Fruit fly (Drosophila melanogaster) whole organism, embryonic: ENCODE data around the gene CG9737.

ENCODE experiments used
- Aef1 ChIP-seq: fragments of 200-800 bp; sonication (Bioruptor generic); IDR thresholded peaks from 3 replicates; pipeline ENCODE4 v1.3.6; 2022; ENCODE audit warnings: missing biosample characterization, missing genetic modification characterization
- Antp ChIP-seq: fragments of 200-800 bp; sonication (Bioruptor generic); optimal IDR thresholded peaks from 3 replicates; lab custom pipeline; 2016; ENCODE audit warnings: missing biosample characterization, missing genetic modification characterization
- CG12769 ChIP-seq: fragments of 200-800 bp; sonication (Bioruptor generic); optimal IDR thresholded peaks from 2 replicates; lab custom pipeline; 2019; ENCODE audit warnings: missing biosample characterization, mild to moderate bottlenecking, missing genetic modification characterization, moderate library complexity
- CG14014 ChIP-seq: fragments of 200-800 bp; sonication (Bioruptor generic); IDR thresholded peaks from 2 replicates; pipeline ENCODE4 v1.3.6; 2022; ENCODE audit warnings: missing biosample characterization, missing genetic modification characterization
- CG1602 ChIP-seq: fragments of 200-800 bp; sonication (Bioruptor generic); optimal IDR thresholded peaks from 3 replicates; lab custom pipeline; 2016; ENCODE audit warnings: missing biosample characterization, missing genetic modification characterization
- CG1603 ChIP-seq: fragments of 200-800 bp; sonication (Bioruptor generic); optimal IDR thresholded peaks from 2 replicates; lab custom pipeline; 2019; ENCODE audit warnings: missing biosample characterization, mild to moderate bottlenecking, missing genetic modification characterization, moderate library complexity
- CG17186 ChIP-seq: fragments of 200-800 bp; sonication (Bioruptor generic); optimal IDR thresholded peaks from 3 replicates; lab custom pipeline; 2017; ENCODE audit warnings: missing biosample characterization, missing genetic modification reagents, missing genetic modification characterization
- CG2120 ChIP-seq: fragments of 200-800 bp; sonication (Bioruptor generic); optimal IDR thresholded peaks from 3 replicates; lab custom pipeline; 2016; ENCODE audit warnings: missing biosample characterization, missing genetic modification characterization
- CG30403 ChIP-seq: fragments of 200-800 bp; sonication (Bioruptor generic); optimal IDR thresholded peaks from 3 replicates; lab custom pipeline; 2016; ENCODE audit warnings: missing biosample characterization, missing genetic modification characterization
- CG31365 ChIP-seq: fragments of 200-800 bp; sonication (Bioruptor generic); optimal IDR thresholded peaks from 2 replicates; lab custom pipeline; 2018; ENCODE audit warnings: missing biosample characterization, mild to moderate bottlenecking, missing genetic modification characterization
- CG34224 ChIP-seq: fragments of 200-800 bp; sonication (Bioruptor generic); IDR thresholded peaks from 3 replicates; pipeline ENCODE4 v1.3.6; 2022; ENCODE audit warnings: missing biosample characterization, missing genetic modification characterization; ENCODE audit not compliant: partially characterized antibody
- CG4617 ChIP-seq: fragments of 200-800 bp; sonication (Bioruptor generic); optimal IDR thresholded peaks from 3 replicates; lab custom pipeline; 2016; ENCODE audit warnings: missing biosample characterization, missing genetic modification characterization, borderline replicate concordance
- CG6175 ChIP-seq: fragments of 200-800 bp; sonication (Bioruptor generic); IDR thresholded peaks from 3 replicates; pipeline ENCODE4 v1.3.6; 2022; ENCODE audit warnings: missing biosample characterization, missing genetic modification characterization
- CG7987 ChIP-seq: fragments of 200-800 bp; sonication (Bioruptor generic); optimal IDR thresholded peaks from 2 replicates; lab custom pipeline; 2018; ENCODE audit warnings: missing biosample characterization, mild to moderate bottlenecking, missing genetic modification characterization, moderate library complexity
- CG8290 ChIP-seq, 3 experiments: fragments of 200-800 bp; sonication (Bioruptor generic); optimal IDR thresholded peaks; 2 replicates each; lab custom pipeline; 2016 to 2019; ENCODE audit warnings: missing biosample characterization in 3 of 3, missing genetic modification characterization in 3 of 3, mild to moderate bottlenecking in 2 of 3, moderate library complexity in 1 of 3
- CG8388 ChIP-seq: fragments of 200-800 bp; sonication (Bioruptor generic); optimal IDR thresholded peaks from 2 replicates; lab custom pipeline; 2019; ENCODE audit warnings: missing biosample characterization, mild to moderate bottlenecking, missing genetic modification characterization, moderate library complexity
- CG9215 ChIP-seq: fragments of 200-800 bp; sonication (Bioruptor generic); IDR thresholded peaks from 2 replicates; pipeline ENCODE4 v1.3.6; 2022; ENCODE audit warnings: missing biosample characterization, missing genetic modification characterization
- CHES-1-like ChIP-seq: fragments of 200-800 bp; sonication (Bioruptor generic); optimal IDR thresholded peaks from 2 replicates; lab custom pipeline; 2016; ENCODE audit warnings: missing biosample characterization, missing genetic modification characterization
- Camta ChIP-seq: fragments of 200-800 bp; sonication (Bioruptor generic); optimal IDR thresholded peaks from 2 replicates; lab custom pipeline; 2016; ENCODE audit warnings: missing biosample characterization, missing genetic modification characterization
- Deaf1 ChIP-seq: fragments of 200-800 bp; optimal IDR thresholded peaks from 3 replicates; lab custom pipeline; 2019; ENCODE audit warnings: missing biosample characterization, mild to moderate bottlenecking, missing genetic modification characterization, moderate library complexity
- Doc3 ChIP-seq: fragments of 200-800 bp; sonication (Bioruptor generic); IDR thresholded peaks from 3 replicates; pipeline ENCODE4 v1.3.6; 2022; ENCODE audit warnings: missing biosample characterization, missing genetic modification characterization; ENCODE audit not compliant: partially characterized antibody
- Drgx ChIP-seq: fragments of 200-800 bp; sonication (Bioruptor generic); IDR thresholded peaks from 2 replicates; pipeline ENCODE4 v1.3.6; 2022; ENCODE audit warnings: missing biosample characterization, missing genetic modification characterization
- Eip74EF ChIP-seq, 2 experiments: fragments of 200-800 bp in 1 of 2; fragments of >200 bp in 1 of 2; sonication (Bioruptor generic) in 1 of 2; optimal IDR thresholded peaks; 2 replicates each; lab custom pipeline; 2017 to 2019; ENCODE audit warnings: missing biosample characterization in 2 of 2, missing genetic modification characterization in 2 of 2, mild to moderate bottlenecking in 1 of 2, moderate library complexity in 1 of 2
- Ets65A ChIP-seq: fragments of 200-800 bp; sonication (Bioruptor generic); peaks from one replicate; lab custom pipeline; 2016; ENCODE audit warnings: missing biosample characterization, missing genetic modification characterization
- Fer1 ChIP-seq: fragments of 200-800 bp; sonication (Bioruptor generic); optimal IDR thresholded peaks from 2 replicates; lab custom pipeline; 2017; ENCODE audit warnings: missing biosample characterization, mild to moderate bottlenecking, missing genetic modification characterization
- GATAe ChIP-seq: fragments of 200-800 bp; sonication (Bioruptor generic); conservative IDR thresholded peaks from 2 replicates; pipeline ENCODE4 v1.3.6; 2022; ENCODE audit warnings: missing biosample characterization, missing genetic modification characterization
- Gug ChIP-seq: fragments of 200-800 bp; sonication (Bioruptor generic); IDR thresholded peaks from 4 replicates; pipeline ENCODE4 v1.3.6; 2022; ENCODE audit warnings: missing biosample characterization, missing genetic modification characterization
- HLH3B ChIP-seq: fragments of 200-800 bp; sonication (Bioruptor generic); IDR thresholded peaks from 2 replicates; pipeline ENCODE4 v1.3.6; 2022; ENCODE audit warnings: missing biosample characterization, missing genetic modification characterization
- HLH4C ChIP-seq: fragments of 200-800 bp; sonication (Bioruptor generic); IDR thresholded peaks from 3 replicates; pipeline ENCODE4 v1.3.6; 2022; ENCODE audit warnings: missing biosample characterization, missing genetic modification characterization; ENCODE audit not compliant: partially characterized antibody
- HLH54F ChIP-seq: fragments of 200-800 bp; sonication (Bioruptor generic); optimal IDR thresholded peaks from 3 replicates; lab custom pipeline; 2016; ENCODE audit warnings: missing biosample characterization, missing genetic modification characterization
- Med ChIP-seq: fragments of 200-800 bp; sonication (Bioruptor generic); peaks from one replicate; lab custom pipeline; 2016; ENCODE audit warnings: missing biosample characterization, missing genetic modification characterization, mild to moderate bottlenecking, inconsistent platforms, moderate library complexity
- Optix ChIP-seq: fragments of 200-800 bp; sonication (Bioruptor generic); IDR thresholded peaks from 3 replicates; pipeline ENCODE4 v1.3.6; 2022; ENCODE audit warnings: missing biosample characterization, missing genetic modification characterization
- Sox102F ChIP-seq: fragments of 200-800 bp; sonication (Bioruptor generic); optimal IDR thresholded peaks from 2 replicates; lab custom pipeline; 2018; ENCODE audit warnings: missing biosample characterization, mild to moderate bottlenecking, missing genetic modification characterization, moderate library complexity
- Sry-δ ChIP-seq: fragments of 200-800 bp; sonication (Bioruptor generic); optimal IDR thresholded peaks from 2 replicates; lab custom pipeline; 2016; ENCODE audit warnings: missing biosample characterization, missing genetic modification characterization
- aop ChIP-seq: fragments of 200-800 bp; sonication (Bioruptor generic); IDR thresholded peaks from 2 replicates; pipeline ENCODE4 v1.3.6; 2022; ENCODE audit warnings: missing biosample characterization, missing genetic modification characterization
- disco-r ChIP-seq: fragments of 200-800 bp; sonication (Bioruptor generic); optimal IDR thresholded peaks from 2 replicates; lab custom pipeline; 2016; ENCODE audit warnings: missing biosample characterization, missing genetic modification characterization
- gsb-n ChIP-seq: fragments of 200-800 bp; sonication (Bioruptor generic); optimal IDR thresholded peaks from 3 replicates; lab custom pipeline; 2018; ENCODE audit warnings: missing biosample characterization, mild to moderate bottlenecking, missing genetic modification characterization
- hb ChIP-seq: fragments of 200-800 bp; sonication (Bioruptor generic); IDR thresholded peaks from 3 replicates; pipeline ENCODE4 v1.3.6; 2022; ENCODE audit warnings: missing biosample characterization, missing genetic modification characterization; ENCODE audit not compliant: partially characterized antibody
- lmd ChIP-seq: fragments of 200-800 bp; sonication (Bioruptor generic); IDR thresholded peaks from 2 replicates; pipeline ENCODE4 v1.3.6; 2022; ENCODE audit warnings: missing biosample characterization, missing genetic modification characterization
- lola ChIP-seq, 3 experiments: fragments of >200 bp in 2 of 3; fragments of 200-800 bp in 1 of 3; sonication (Bioruptor generic) in 1 of 3; optimal IDR thresholded peaks; 2 replicates each; lab custom pipeline; 2017 to 2019; ENCODE audit warnings: missing biosample characterization in 3 of 3, missing genetic modification characterization in 3 of 3, mild to moderate bottlenecking in 1 of 3, moderate library complexity in 1 of 3
- mam ChIP-seq: fragments of 200-800 bp; sonication (Bioruptor generic); optimal IDR thresholded peaks from 3 replicates; lab custom pipeline; 2016; ENCODE audit warnings: missing biosample characterization, missing genetic modification characterization
- nerfin-1 ChIP-seq: fragments of 200-800 bp; sonication (Bioruptor generic); optimal IDR thresholded peaks from 3 replicates; lab custom pipeline; 2019; ENCODE audit warnings: missing biosample characterization, mild to moderate bottlenecking, missing genetic modification characterization, moderate library complexity
- org-1 ChIP-seq: fragments of 200-800 bp; sonication (Bioruptor generic); optimal IDR thresholded peaks from 2 replicates; lab custom pipeline; 2017; ENCODE audit warnings: missing biosample characterization, missing genetic modification characterization
- phol ChIP-seq: fragments of 200-800 bp; sonication (Bioruptor generic); optimal IDR thresholded peaks from 3 replicates; lab custom pipeline; 2018; ENCODE audit warnings: missing biosample characterization, mild to moderate bottlenecking, missing genetic modification characterization, moderate library complexity
- prd ChIP-seq, 3 experiments: fragments of >200 bp in 2 of 3; fragments of 200-800 bp in 1 of 3; sonication (Bioruptor generic) in 1 of 3; optimal IDR thresholded peaks in 2 of 3; IDR thresholded peaks in 1 of 3; 2 replicates in 2 of 3; 3 replicates in 1 of 3; pipeline versions ENCODE4 v1.3.6 to Lab custom; 2017 to 2022; ENCODE audit warnings: missing biosample characterization in 1 of 3, missing genetic modification characterization in 1 of 3
- row ChIP-seq: fragments of 200-800 bp; sonication (Bioruptor generic); IDR thresholded peaks from 3 replicates; pipeline ENCODE4 v1.3.6; 2022; ENCODE audit warnings: missing biosample characterization, missing genetic modification characterization
- so ChIP-seq: fragments of 200-800 bp; sonication (Bioruptor generic); IDR thresholded peaks from 3 replicates; pipeline ENCODE4 v1.3.6; 2022; ENCODE audit warnings: missing biosample characterization, missing genetic modification characterization
- sob ChIP-seq: fragments of 200-800 bp; sonication (Bioruptor generic); IDR thresholded peaks from 2 replicates; pipeline ENCODE4 v1.3.6; 2022; ENCODE audit warnings: missing biosample characterization, missing genetic modification characterization
- unpg ChIP-seq: fragments of 200-800 bp; sonication (Bioruptor generic); optimal IDR thresholded peaks from 3 replicates; lab custom pipeline; 2018; ENCODE audit warnings: missing biosample characterization, mild to moderate bottlenecking, missing genetic modification characterization, moderate library complexity
- wdn ChIP-seq: fragments of 200-800 bp; sonication (Bioruptor generic); IDR thresholded peaks from 2 replicates; pipeline ENCODE4 v1.3.6; 2022; ENCODE audit warnings: missing biosample characterization, missing genetic modification characterization
- zfh2 ChIP-seq: fragments of 200-800 bp; sonication (Bioruptor generic); optimal IDR thresholded peaks from 2 replicates; lab custom pipeline; 2016; ENCODE audit warnings: missing biosample characterization, missing genetic modification characterization

The CG9737 gene

DNA sequence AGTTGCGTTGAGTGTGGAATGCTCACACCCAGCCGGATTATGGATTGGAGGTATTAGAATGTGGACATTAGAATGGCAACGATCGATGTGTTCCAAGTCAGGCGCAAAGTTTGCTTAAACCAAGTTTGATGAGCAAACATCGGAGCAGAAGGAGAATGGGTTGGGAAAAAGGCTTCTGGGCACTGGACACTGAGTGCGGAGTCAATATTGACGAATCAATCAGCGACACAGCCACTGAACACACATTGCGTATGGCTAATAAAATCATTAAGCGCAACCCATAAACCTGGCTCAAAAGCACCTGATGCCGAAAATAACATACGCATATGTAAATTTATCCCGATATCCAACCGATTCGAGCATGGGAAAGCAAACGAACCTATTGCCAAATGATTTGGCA, 49.3 kb downstream of the CG9737 start (continued):
- TF ChIP-seq lmd (GFP tag; lab: Robert Waterston, UW): no peak
- TF ChIP-seq CG8388 (GFP tag; lab: Kevin White, UChicago): no peak
- no peak for TF ChIP-seq Fer1 (GFP tag; lab: Kevin White, UChicago)
- TF ChIP-seq lola (GFP tag; optimal IDR thresholded peaks at IDR 0.05; lab: Kevin White, UChicago): no peak
- TF ChIP-seq Doc3: no peak
- TF ChIP-seq wdn (GFP tag; lab: Robert Waterston, UW): no peak
- no peak for TF ChIP-seq CG31365 (tag; lab: Kevin White, UChicago)
- TF ChIP-seq CG14014 (GFP tag; lab: Robert Waterston, UW): peak; percentile 22; the same call in 1 of the 2 replicates
- TF ChIP-seq CG9215 (GFP tag; lab: Robert Waterston, UW): no peak
- no peak for TF ChIP-seq Aef1 (GFP tag; lab: Robert Waterston, UW)
- no peak for TF ChIP-seq hb
- no peak for TF ChIP-seq unpg (GFP tag; lab: Kevin White, UChicago)
- TF ChIP-seq CG2120 (GFP tag; lab: Kevin White, UChicago): no peak
- no peak for TF ChIP-seq org-1 (GFP tag; lab: Kevin White, UChicago)
- TF ChIP-seq CG34224 (GFP tag; lab: Robert Waterston, UW): no peak
- TF ChIP-seq CG8290 (GFP tag; optimal IDR thresholded peaks at IDR 0.05; lab: Kevin White, UChicago): no peak
- peak in 1 of 2 experiments; percentile 50 for TF ChIP-seq CG8290 (tag; optimal IDR thresholded peaks at IDR 0.05; lab: Kevin White, UChicago)
- TF ChIP-seq HLH4C (GFP tag; lab: Robert Waterston, UW): no peak
- no peak for TF ChIP-seq mam (GFP tag; lab: Kevin White, UChicago)
- no peak for TF ChIP-seq Ets65A (GFP tag; lab: Kevin White, UChicago)
- TF ChIP-seq CG1602 (GFP tag; lab: Kevin White, UChicago): no peak
- TF ChIP-seq Antp (GFP tag; lab: Kevin White, UChicago): no peak
- no peak for TF ChIP-seq disco-r (GFP tag; lab: Kevin White, UChicago)
- no peak for TF ChIP-seq CG30403 (GFP tag; lab: Kevin White, UChicago)
- TF ChIP-seq CG6175 (GFP tag; lab: Robert Waterston, UW): no peak
- peak; percentile 35; the same call in 1 of the 2 replicates for TF ChIP-seq sob
- no peak for TF ChIP-seq nerfin-1
- peak; percentile 15 for TF ChIP-seq CG12769 (tag; lab: Kevin White, UChicago)
- TF ChIP-seq Sry-δ: no peak
- peak; percentile 82 for TF ChIP-seq Med (GFP tag; lab: Kevin White, UChicago)
- no peak for TF ChIP-seq phol (tag; lab: Kevin White, UChicago)
- TF ChIP-seq Optix: no peak
- no peak for TF ChIP-seq row (GFP tag; lab: Robert Waterston, UW)
- no peak for TF ChIP-seq gsb-n
- TF ChIP-seq Gug (GFP tag; lab: Robert Waterston, UW): no peak
- TF ChIP-seq HLH3B (GFP tag; lab: Robert Waterston, UW): no peak
- TF ChIP-seq prd (optimal IDR thresholded peaks at IDR 0.05; lab: Kevin White, UChicago): no peak
- no peak for TF ChIP-seq prd (GFP tag; IDR thresholded peaks at IDR 0.05; lab: Robert Waterston, UW)
- TF ChIP-seq aop (GFP tag; lab: Robert Waterston, UW): no peak
- TF ChIP-seq CG1603 (tag; lab: Kevin White, UChicago): no peak
- TF ChIP-seq Drgx (GFP tag; lab: Robert Waterston, UW): no peak
- no peak for TF ChIP-seq CG4617 (GFP tag; lab: Kevin White, UChicago)
- TF ChIP-seq so (GFP tag; lab: Robert Waterston, UW): no peak
- TF ChIP-seq CG7987 (GFP tag; lab: Kevin White, UChicago): no peak
- no peak for TF ChIP-seq HLH54F (GFP tag; lab: Kevin White, UChicago)
- TF ChIP-seq GATAe (GFP tag; lab: Robert Waterston, UW): no peak
- no peak for TF ChIP-seq zfh2
- TF ChIP-seq Deaf1: no peak
- no peak for TF ChIP-seq CHES-1-like
- TF ChIP-seq Camta (GFP tag; lab: Kevin White, UChicago): no peak
- TF ChIP-seq Sox102F (GFP tag; lab: Kevin White, UChicago): no peak
- TF ChIP-seq CG17186: no peak
- TF ChIP-seq Eip74EF (GFP tag; optimal IDR thresholded peaks at IDR 0.05; lab: Kevin White, UChicago): no peak
